Worm (Caenorhabditis elegans) whole organism, L4 larva: ENCODE measurements around the gene C50A2.7.

Experiments
- F44E2.7 ChIP-seq: fragments of 200-800 bp; sonication (Bioruptor generic); IDR thresholded peaks from 2 replicates; pipeline ENCODE4 v2.1.2; 2022; ENCODE audit warnings: missing genetic modification characterization, missing compliant biosample characterization
- F49E8.2 ChIP-seq: sonication (generic microtip); optimal IDR thresholded peaks from 2 replicates; lab custom pipeline; 2016; ENCODE audit warnings: missing compliant biosample characterization, mild to moderate bottlenecking, missing genetic modification characterization, borderline replicate concordance
- Y75B8A.6 ChIP-seq: fragments of 200-800 bp; sonication (Bioruptor generic); IDR thresholded peaks from 2 replicates; pipeline ENCODE4 v1.3.6; 2022; ENCODE audit warnings: missing genetic modification reagents, missing genetic modification characterization, missing compliant biosample characterization
- arid-1 ChIP-seq: fragments of 200-800 bp; sonication (Bioruptor generic); conservative IDR thresholded peaks from 2 replicates; pipeline ENCODE4 v1.3.6; 2022; ENCODE audit warnings: missing genetic modification reagents, missing genetic modification characterization, missing compliant biosample characterization
- dve-1 ChIP-seq: sonication (generic microtip); optimal IDR thresholded peaks from 2 replicates; lab custom pipeline; 2017; ENCODE audit warnings: antibody characterized with exemption, mild to moderate bottlenecking, missing genetic modification characterization, missing compliant biosample characterization; ENCODE audit not compliant: insufficient read depth
- lin-13 ChIP-seq: fragments of 150-350 bp; optimal IDR thresholded peaks from 2 replicates; lab custom pipeline; 2014; ENCODE audit warnings: missing biosample characterization, missing genetic modification reagents, missing genetic modification characterization
- lin-38 ChIP-seq: fragments of 200-800 bp; sonication (Bioruptor generic); IDR thresholded peaks from 2 replicates; pipeline ENCODE4 v1.3.6; 2022; ENCODE audit warnings: missing genetic modification reagents, missing genetic modification characterization, missing compliant biosample characterization
- lsy-2 ChIP-seq, 2 experiments: fragments of 150-350 bp in 1 of 2; sonication (generic microtip) in 1 of 2; optimal IDR thresholded peaks; 2 replicates each; lab custom pipeline; 2014 to 2017; ENCODE audit warnings: missing biosample characterization in 2 of 2, missing genetic modification characterization in 2 of 2
- mep-1 ChIP-seq: fragments of 150-350 bp; sonication (generic microtip); optimal IDR thresholded peaks from 3 replicates; lab custom pipeline; 2014; ENCODE audit warnings: missing biosample characterization, missing genetic modification characterization
- nhr-11 ChIP-seq: fragments of 150-350 bp; optimal IDR thresholded peaks from 2 replicates; lab custom pipeline; 2014; ENCODE audit warnings: missing biosample characterization, missing genetic modification characterization
- nhr-237 ChIP-seq: sonication (generic microtip); optimal IDR thresholded peaks from 2 replicates; lab custom pipeline; 2017; ENCODE audit warnings: missing biosample characterization, missing genetic modification characterization
- nhr-28 ChIP-seq: fragments of 150-350 bp; optimal IDR thresholded peaks from 2 replicates; lab custom pipeline; 2014; ENCODE audit warnings: missing biosample characterization, missing genetic modification characterization

ce11 chrIV:1174411-1174810 is 11.2 kb downstream of the C50A2.7 start:
- TF ChIP-seq Y75B8A.6 (GFP tag; lab: Robert Waterston, UW) (no peak), nhr-28 (no peak), lin-38 (no peak), F49E8.2 (tag; lab: Kevin White, UChicago) (no peak), mep-1 (no peak), lsy-2 (tag; optimal IDR thresholded peaks at IDR 0.05; lab: Kevin White, UChicago) (no peak), F44E2.7 (GFP tag; lab: Robert Waterston, UW) (no peak), arid-1 (GFP tag; lab: Robert Waterston, UW) (no peak), nhr-237 (no peak), nhr-11 (tag; lab: Kevin White, UChicago) (no peak), dve-1 (no peak), lin-13 (no peak)
